Worm (Caenorhabditis elegans) whole organism, dauer: ENCODE results near the gene C14H10.2.

Experiments
- unc-62 ChIP-seq: sonication (generic microtip); optimal IDR thresholded peaks from 2 replicates; lab custom pipeline; 2017; ENCODE audit warnings: missing biosample characterization, missing genetic modification reagents, missing genetic modification characterization

C14H10.2 gene

ce11 chrX:10197204-10197756 lies 55.4 kb downstream of the C14H10.2 start, which contains the start of gene nucb-1:
nucb-1 (plus strand) TSS chrX:10197706.
- TF ChIP-seq unc-62 (GFP tag; lab: Kevin White, UChicago): no peak

- no peak for TF ChIP-seq unc-62 (GFP tag; lab: Kevin White, UChicago)
Measured at ce11 chrX:10194327-10195096, 58.2 kb downstream of the C14H10.2 start, which contains the start of gene myrf-2. myrf-2 (minus strand) TSS chrX:10194377.
